Fruit fly (Drosophila melanogaster) whole organism, wandering third instar larva: Measurements from ENCODE around the gene CG11674.

ENCODE experiments used
- Abd-B ChIP-seq: fragments of >200 bp; optimal IDR thresholded peaks from 2 replicates; lab custom pipeline; 2017; ENCODE audit warnings: missing biosample characterization, missing genetic modification characterization
- CG32264 ChIP-seq: fragments of 200-800 bp; sonication (Bioruptor generic); optimal IDR thresholded peaks from 2 replicates; lab custom pipeline; 2016; ENCODE audit warnings: missing biosample characterization, missing genetic modification characterization
- CG9705 ChIP-seq: fragments of 200-800 bp; sonication (Bioruptor generic); optimal IDR thresholded peaks from 2 replicates; lab custom pipeline; 2018; ENCODE audit warnings: missing biosample characterization, mild to moderate bottlenecking, missing genetic modification characterization
- CrebA ChIP-seq: fragments of 200-800 bp; sonication (Bioruptor generic); optimal IDR thresholded peaks from 2 replicates; lab custom pipeline; 2016; ENCODE audit warnings: missing biosample characterization, mild to moderate bottlenecking, missing genetic modification characterization, borderline replicate concordance
- Dfd ChIP-seq: fragments of >200 bp; optimal IDR thresholded peaks from 2 replicates; lab custom pipeline; 2017; ENCODE audit warnings: missing biosample characterization, missing genetic modification characterization
- GATAd ChIP-seq: sonication (Bioruptor generic); optimal IDR thresholded peaks from 2 replicates; lab custom pipeline; 2016; ENCODE audit warnings: missing biosample characterization, missing genetic modification characterization
- HLH106 ChIP-seq: fragments of 200-800 bp; optimal IDR thresholded peaks from 3 replicates; lab custom pipeline; 2019; ENCODE audit warnings: missing biosample characterization, mild to moderate bottlenecking, missing genetic modification characterization, moderate library complexity
- Hnf4 ChIP-seq: fragments of 200-800 bp; sonication (Bioruptor generic); optimal IDR thresholded peaks from 2 replicates; lab custom pipeline; 2016; ENCODE audit warnings: missing biosample characterization, mild to moderate bottlenecking, missing genetic modification characterization
- Hr78 ChIP-seq: fragments of >200 bp; optimal IDR thresholded peaks from 2 replicates; lab custom pipeline; 2017; ENCODE audit warnings: missing biosample characterization, missing genetic modification characterization
- Hr83 ChIP-seq: fragments of 200-300 bp; sonication (Bioruptor generic); optimal IDR thresholded peaks from 2 replicates; lab custom pipeline; 2016; ENCODE audit warnings: missing biosample characterization, mild to moderate bottlenecking, missing genetic modification characterization, moderate library complexity; ENCODE audit not compliant: poor library complexity, severe bottlenecking
- Jra ChIP-seq: sonication (Bioruptor generic); optimal IDR thresholded peaks from 2 replicates; lab custom pipeline; 2016; ENCODE audit warnings: missing biosample characterization, missing genetic modification characterization
- Mio ChIP-seq: sonication (Bioruptor generic); optimal IDR thresholded peaks from 2 replicates; lab custom pipeline; 2016; ENCODE audit warnings: missing biosample characterization, missing genetic modification characterization
- Myc ChIP-seq: fragments of >200 bp; optimal IDR thresholded peaks from 2 replicates; lab custom pipeline; 2017
- N ChIP-seq: fragments of >200 bp; optimal IDR thresholded peaks from 2 replicates; lab custom pipeline; 2018; ENCODE audit warnings: missing biosample characterization, missing external identifiers, missing genetic modification characterization
- OdsH ChIP-seq: fragments of 200-800 bp; sonication (Bioruptor generic); optimal IDR thresholded peaks from 2 replicates; lab custom pipeline; 2016; ENCODE audit warnings: missing biosample characterization, mild to moderate bottlenecking, missing genetic modification characterization
- Rel ChIP-seq, 2 experiments: fragments of 200-800 bp; sonication (Bioruptor generic) in 1 of 2; optimal IDR thresholded peaks; 2 replicates in 1 of 2; 3 replicates in 1 of 2; lab custom pipeline; 2016 to 2019; ENCODE audit warnings: mild to moderate bottlenecking in 2 of 2, missing biosample characterization in 2 of 2, missing genetic modification characterization in 2 of 2, moderate library complexity in 1 of 2
- Sp1 ChIP-seq: fragments of 200-800 bp; sonication (Bioruptor generic); optimal IDR thresholded peaks from 3 replicates; lab custom pipeline; 2019; ENCODE audit warnings: missing biosample characterization, mild to moderate bottlenecking, missing genetic modification characterization, moderate library complexity
- Vsx2 ChIP-seq: fragments of 200-300, 225-300 bp; sonication (Bioruptor generic); optimal IDR thresholded peaks from 2 replicates; lab custom pipeline; 2018; ENCODE audit warnings: missing biosample characterization, missing genetic modification characterization; ENCODE audit not compliant: partially characterized antibody
- brk ChIP-seq: fragments of 200-800 bp; sonication (Bioruptor generic); optimal IDR thresholded peaks from 2 replicates; lab custom pipeline; 2016; ENCODE audit warnings: missing biosample characterization, mild to moderate bottlenecking, missing genetic modification characterization
- dl ChIP-seq, 2 experiments: fragments of 175-275, 200-275 bp in 1 of 2; fragments of 200-275 bp in 1 of 2; sonication (Bioruptor generic); optimal IDR thresholded peaks; lab custom pipeline; 2018; ENCODE audit warnings: mild to moderate bottlenecking in 2 of 2, missing biosample characterization in 2 of 2, missing genetic modification characterization in 2 of 2, moderate library complexity in 2 of 2; ENCODE audit not compliant: partially characterized antibody in 2 of 2, insufficient read depth in 1 of 2
- dmrt93B ChIP-seq: fragments of 200-800 bp; sonication (Bioruptor generic); optimal IDR thresholded peaks from 2 replicates; lab custom pipeline; 2018; ENCODE audit warnings: missing biosample characterization, mild to moderate bottlenecking, missing genetic modification characterization
- dsf ChIP-seq: sonication (Bioruptor generic); optimal IDR thresholded peaks from 2 replicates; lab custom pipeline; 2016; ENCODE audit warnings: missing biosample characterization, missing genetic modification characterization, borderline replicate concordance
- ey ChIP-seq: fragments of 200-800 bp; sonication (Bioruptor generic); optimal IDR thresholded peaks from 2 replicates; lab custom pipeline; 2016; ENCODE audit warnings: missing biosample characterization, missing genetic modification characterization
- foxo ChIP-seq, 2 experiments: fragments of 200-800 bp; sonication (Bioruptor generic); optimal IDR thresholded peaks; 2 replicates in 1 of 2; 3 replicates in 1 of 2; lab custom pipeline; 2016 to 2017; ENCODE audit warnings: missing biosample characterization in 2 of 2, missing genetic modification characterization in 2 of 2
- fru ChIP-seq: fragments of 200-800 bp; sonication (Bioruptor generic); optimal IDR thresholded peaks from 3 replicates; lab custom pipeline; 2016; ENCODE audit warnings: missing biosample characterization, mild to moderate bottlenecking, missing genetic modification characterization
- h ChIP-seq: fragments of 200-800 bp; sonication (Bioruptor generic); optimal IDR thresholded peaks from 3 replicates; lab custom pipeline; 2016; ENCODE audit warnings: missing biosample characterization, mild to moderate bottlenecking, missing genetic modification characterization
- jim ChIP-seq: fragments of 175-275, 200-325 bp; sonication (Bioruptor generic); optimal IDR thresholded peaks from 2 replicates; lab custom pipeline; 2016; ENCODE audit warnings: missing biosample characterization, mild to moderate bottlenecking, missing genetic modification characterization
- lola ChIP-seq: fragments of >200 bp; optimal IDR thresholded peaks from 2 replicates; lab custom pipeline; 2017; ENCODE audit warnings: missing biosample characterization, missing genetic modification characterization
- pan ChIP-seq: fragments of >200 bp; optimal IDR thresholded peaks from 2 replicates; lab custom pipeline; 2017
- psq ChIP-seq: fragments of 200-800 bp; sonication (Bioruptor generic); optimal IDR thresholded peaks from 3 replicates; lab custom pipeline; 2017; ENCODE audit warnings: missing biosample characterization, mild to moderate bottlenecking, missing genetic modification characterization, moderate library complexity
- rgr ChIP-seq: fragments of 200-800 bp; sonication (Bioruptor generic); optimal IDR thresholded peaks from 3 replicates; lab custom pipeline; 2016; ENCODE audit warnings: missing biosample characterization, mild to moderate bottlenecking, missing genetic modification characterization
- sage ChIP-seq: fragments of 200-800 bp; sonication (Bioruptor generic); optimal IDR thresholded peaks from 2 replicates; lab custom pipeline; 2016; ENCODE audit warnings: missing biosample characterization, mild to moderate bottlenecking, missing genetic modification characterization
- sv ChIP-seq: fragments of 200-800 bp; sonication (Bioruptor generic); optimal IDR thresholded peaks from 3 replicates; lab custom pipeline; 2016; ENCODE audit warnings: missing biosample characterization, missing genetic modification characterization
- usp ChIP-seq: fragments of >200 bp; optimal IDR thresholded peaks from 2 replicates; lab custom pipeline; 2017; ENCODE audit warnings: missing biosample characterization, missing genetic modification characterization
- woc ChIP-seq: sonication (Bioruptor generic); optimal IDR thresholded peaks from 2 replicates; lab custom pipeline; 2016; ENCODE audit warnings: missing biosample characterization, mild to moderate bottlenecking, missing genetic modification characterization

CG11674 gene

dm6 chrX:14184062-14184611, 41.5 kb downstream of the CG11674 start, which contains the start of gene CG32603:
TSS of gene CG32603 (plus strand) at chrX:14184561.
- TF ChIP-seq Jra (no peak), h (GFP tag; lab: Kevin White, UChicago) (no peak), woc (GFP tag; lab: Kevin White, UChicago) (no peak), dmrt93B (GFP tag; lab: Kevin White, UChicago) (no peak), dl (GFP tag; optimal IDR thresholded peaks at IDR 0.05; lab: Kevin White, UChicago; ENCODE audit: insufficient read depth in 1 of 2, partially characterized antibody in 2 of 2) (no peak), CG9705 (GFP tag; lab: Kevin White, UChicago) (no peak), Hr78 (GFP tag; lab: Kevin White, UChicago) (no peak), GATAd (GFP tag; lab: Kevin White, UChicago) (no peak)
- TF ChIP-seq, all 38 proteins: peak for 0

- no peak for TF ChIP-seq Vsx2 (GFP tag; lab: Kevin White, UChicago)
- no peak for TF ChIP-seq woc (GFP tag; lab: Kevin White, UChicago)
- TF ChIP-seq CG9705 (GFP tag; lab: Kevin White, UChicago) = no peak
- TF ChIP-seq ey (GFP tag; lab: Kevin White, UChicago) = no peak
- no peak for TF ChIP-seq psq (GFP tag; lab: Kevin White, UChicago)
- no peak for TF ChIP-seq Hnf4 (GFP tag; lab: Kevin White, UChicago)
- no peak for TF ChIP-seq pan
- TF ChIP-seq dsf (GFP tag; lab: Kevin White, UChicago) = no peak
- TF ChIP-seq Sp1 (GFP tag; lab: Kevin White, UChicago) = no peak
- TF ChIP-seq Mio = no peak
- TF ChIP-seq OdsH (GFP tag; lab: Kevin White, UChicago) = no peak
- TF ChIP-seq HLH106 (tag; lab: Kevin White, UChicago) = no peak
- TF ChIP-seq sv (GFP tag; lab: Kevin White, UChicago) = no peak
- no peak for TF ChIP-seq jim
- no peak for TF ChIP-seq N
- TF ChIP-seq CG32264 (GFP tag; lab: Kevin White, UChicago) = no peak
- TF ChIP-seq Abd-B (GFP tag; lab: Kevin White, UChicago) = no peak
- no peak for TF ChIP-seq GATAd (GFP tag; lab: Kevin White, UChicago)
- no peak for TF ChIP-seq Hr83 (GFP tag; lab: Kevin White, UChicago)
Observed at dm6 chrX:14180728-14181127, 45.0 kb downstream of the CG11674 start, which contains the start of gene CG11584. TSS of gene CG11584 (plus strand) at chrX:14181028.

- TF ChIP-seq CG9705 (GFP tag; lab: Kevin White, UChicago) (no peak), lola (GFP tag; lab: Kevin White, UChicago) (no peak), foxo (GFP tag; optimal IDR thresholded peaks at IDR 0.05; lab: Kevin White, UChicago) (no peak), GATAd (GFP tag; lab: Kevin White, UChicago) (no peak), dmrt93B (GFP tag; lab: Kevin White, UChicago) (no peak), sage (GFP tag; lab: Kevin White, UChicago) (no peak), Jra (no peak), sv (GFP tag; lab: Kevin White, UChicago) (no peak), rgr (GFP tag; lab: Kevin White, UChicago) (no peak), Dfd (GFP tag; lab: Kevin White, UChicago) (no peak)
Observed at dm6 chrX:14176623-14177022, 49.1 kb downstream of the CG11674 start, which contains the start of gene CG11581. TSS of gene CG11581 (plus strand) at chrX:14176923.

- TF ChIP-seq sv (GFP tag; lab: Kevin White, UChicago) = no peak
- TF ChIP-seq OdsH (GFP tag; lab: Kevin White, UChicago) = no peak
- TF ChIP-seq fru (GFP tag; lab: Kevin White, UChicago) = no peak
- TF ChIP-seq Dfd (GFP tag; lab: Kevin White, UChicago) = no peak
- TF ChIP-seq Hr83 (GFP tag; lab: Kevin White, UChicago) = no peak
- TF ChIP-seq usp (GFP tag; lab: Kevin White, UChicago) = no peak
- no peak for TF ChIP-seq psq (GFP tag; lab: Kevin White, UChicago)
- no peak for TF ChIP-seq Abd-B (GFP tag; lab: Kevin White, UChicago)
- TF ChIP-seq brk (GFP tag; lab: Kevin White, UChicago) = no peak
- no peak for TF ChIP-seq Hr78 (GFP tag; lab: Kevin White, UChicago)
- no peak for TF ChIP-seq Jra
- TF ChIP-seq Myc = no peak
- TF ChIP-seq CrebA (GFP tag; lab: Kevin White, UChicago) = no peak
- no peak for TF ChIP-seq Rel (GFP tag; optimal IDR thresholded peaks at IDR 0.05; lab: Kevin White, UChicago)
- TF ChIP-seq Rel (tag; optimal IDR thresholded peaks at IDR 0.05; lab: Kevin White, UChicago) = no peak
- no peak for TF ChIP-seq dsf (GFP tag; lab: Kevin White, UChicago)
- TF ChIP-seq woc (GFP tag; lab: Kevin White, UChicago) = no peak
- TF ChIP-seq CG9705 (GFP tag; lab: Kevin White, UChicago) = no peak
Observed at dm6 chrX:14175663-14176062, 50.0 kb downstream of the CG11674 start.
